Worm (Caenorhabditis elegans) whole organism, L1 larva: ENCODE data around the gene F22D3.4.

Experiments used
- egl-27 ChIP-seq, 2 experiments: fragments of 150-350 bp in 1 of 2; sonication (generic microtip); optimal IDR thresholded peaks; 3 replicates each; lab custom pipeline; 2017 to 2018; ENCODE audit warnings: missing biosample characterization in 2 of 2, missing genetic modification characterization in 2 of 2, missing genetic modification reagents in 2 of 2
- elt-2 ChIP-seq: sonication (generic microtip); optimal IDR thresholded peaks from 2 replicates; lab custom pipeline; 2016; ENCODE audit warnings: missing genetic modification characterization, mild to moderate bottlenecking, inconsistent platforms, missing compliant biosample characterization, missing genetic modification reagents
- fos-1 ChIP-seq: fragments of 150-350 bp; optimal IDR thresholded peaks from 2 replicates; lab custom pipeline; 2014; ENCODE audit warnings: missing biosample characterization, missing genetic modification characterization
- lin-13 ChIP-seq: fragments of 150-350 bp; optimal IDR thresholded peaks from 2 replicates; lab custom pipeline; 2014; ENCODE audit warnings: missing biosample characterization, missing genetic modification reagents, missing genetic modification characterization
- nhr-11 ChIP-seq: fragments of 150-350 bp; optimal IDR thresholded peaks from 2 replicates; lab custom pipeline; 2014; ENCODE audit warnings: missing biosample characterization, missing genetic modification characterization
- nhr-12 ChIP-seq: sonication (generic microtip); optimal IDR thresholded peaks from 2 replicates; lab custom pipeline; 2017; ENCODE audit warnings: missing biosample characterization, missing genetic modification characterization
- nhr-76 ChIP-seq: sonication (generic microtip); optimal IDR thresholded peaks from 2 replicates; lab custom pipeline; 2017; ENCODE audit warnings: missing biosample characterization, missing genetic modification characterization
- pqm-1 ChIP-seq: sonication (generic microtip); optimal IDR thresholded peaks from 3 replicates; lab custom pipeline; 2017; ENCODE audit warnings: missing biosample characterization, missing genetic modification characterization
- snpc-4 ChIP-seq: fragments of 150-350 bp; optimal IDR thresholded peaks from 2 replicates; lab custom pipeline; 2014; ENCODE audit warnings: missing biosample characterization, missing genetic modification characterization
- unc-62 ChIP-seq: fragments of 150-350 bp; optimal IDR thresholded peaks from 2 replicates; lab custom pipeline; 2014; ENCODE audit warnings: missing biosample characterization, missing genetic modification reagents, missing genetic modification characterization
- ztf-11 ChIP-seq, 2 experiments: sonication (generic microtip); optimal IDR thresholded peaks; 2 replicates each; lab custom pipeline; 2016 to 2017; ENCODE audit warnings: missing genetic modification characterization in 2 of 2, missing biosample characterization in 1 of 2, missing compliant biosample characterization in 1 of 2

- no peak for TF ChIP-seq ztf-11 (tag; optimal IDR thresholded peaks at IDR 0.05; lab: Kevin White, UChicago)
- TF ChIP-seq nhr-76 (tag; lab: Kevin White, UChicago): no peak
- TF ChIP-seq pqm-1 (tag; lab: Kevin White, UChicago): no peak
- no peak for TF ChIP-seq unc-62 (GFP tag; lab: Kevin White, UChicago)
- no peak for TF ChIP-seq nhr-12
- no peak for TF ChIP-seq elt-2 (tag; lab: Kevin White, UChicago)
- TF ChIP-seq egl-27 (tag; optimal IDR thresholded peaks at IDR 0.05; lab: Kevin White, UChicago): no peak
- no peak for TF ChIP-seq fos-1 (tag; lab: Kevin White, UChicago)
- no peak for TF ChIP-seq lin-13
- no peak for TF ChIP-seq nhr-11 (tag; lab: Kevin White, UChicago)
- TF ChIP-seq snpc-4 (tag; lab: Kevin White, UChicago): no peak
Measured at ce11 chrII:6975725-6976124, 48.3 kb upstream of the F22D3.4 start.
